Worm (Caenorhabditis elegans): ENCODE results near the gene C08E3.1.

DNA sequence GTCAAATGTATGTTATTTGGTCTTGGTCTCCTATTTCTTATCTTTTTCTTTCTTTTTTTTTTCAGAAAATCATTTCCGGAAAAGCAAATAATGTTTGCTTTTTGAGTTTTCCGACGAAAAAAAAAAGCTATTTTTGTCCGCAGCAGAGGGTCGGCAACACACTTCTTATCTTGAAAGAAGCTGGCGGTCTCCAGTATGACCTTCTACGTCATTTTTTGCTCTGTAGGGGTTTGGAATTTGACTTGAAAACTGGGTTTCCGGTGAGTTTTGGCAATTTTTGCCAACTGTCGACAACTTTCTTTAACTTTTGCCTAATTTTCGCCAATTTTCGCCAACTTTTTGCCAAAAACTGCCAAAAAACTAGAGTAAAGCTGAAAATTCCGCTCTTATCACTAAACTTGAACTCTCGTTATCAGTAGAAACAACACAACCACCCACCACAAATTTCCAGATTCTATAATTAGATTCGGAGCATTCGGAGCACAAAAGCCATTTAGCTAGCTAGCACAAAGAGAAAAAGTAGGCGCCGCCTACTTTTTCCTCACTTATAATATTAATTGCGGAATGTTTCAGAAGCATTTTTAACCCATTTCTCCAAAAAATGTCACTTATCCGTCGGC lies 36.8 kb downstream of the C08E3.1 start, which contains the start of gene nhx-6:
- TF ChIP-seq fos-1 (tag; optimal IDR thresholded peaks at IDR 0.05), result no peak
- no peak for TF ChIP-seq nhr-11 (tag; optimal IDR thresholded peaks at IDR 0.05)
- TF ChIP-seq ceh-63 (GFP tag; optimal IDR thresholded peaks at IDR 0.05), result no peak
- no peak for TF ChIP-seq ztf-4 (tag; optimal IDR thresholded peaks at IDR 0.05)
- no peak for TF ChIP-seq nhr-77 (tag; optimal IDR thresholded peaks at IDR 0.05)
- TF ChIP-seq ama-1 (optimal IDR thresholded peaks at IDR 0.05), result no peak
- no peak for TF ChIP-seq alr-1 (tag; optimal IDR thresholded peaks at IDR 0.05; ENCODE audit: borderline replicate concordance)
